Fruit fly (Drosophila melanogaster) whole organism, embryonic: ENCODE data around the gene Ir25a.
A peak's percentile ranks its signal among the peaks of the same experiment; 100 is the strongest.

Experiments used
- Awh ChIP-seq: fragments of 200-800 bp; sonication (Bioruptor generic); IDR thresholded peaks from 2 replicates; pipeline ENCODE4, ENCODE4 v1.3.6; 2022; ENCODE audit warnings: missing biosample characterization, missing genetic modification characterization
- BEAF-32 ChIP-seq: fragments of 200-800 bp; sonication (Bioruptor generic); optimal IDR thresholded peaks from 3 replicates; lab custom pipeline; 2017; ENCODE audit warnings: missing biosample characterization, missing genetic modification characterization, mild to moderate bottlenecking, moderate library complexity, missing genetic modification reagents
- CG10543 ChIP-seq: fragments of 200-800 bp; sonication (Bioruptor generic); optimal IDR thresholded peaks from 3 replicates; lab custom pipeline; 2017; ENCODE audit warnings: missing biosample characterization, mild to moderate bottlenecking, missing genetic modification characterization, moderate library complexity
- CG11456 ChIP-seq: fragments of 200-800 bp; sonication (Bioruptor generic); IDR thresholded peaks from 3 replicates; pipeline ENCODE4 v1.3.6; 2022; ENCODE audit warnings: missing biosample characterization, missing genetic modification characterization
- CG12299 ChIP-seq: fragments of 200-800 bp; sonication (Bioruptor generic); optimal IDR thresholded peaks from 2 replicates; lab custom pipeline; 2018; ENCODE audit warnings: missing biosample characterization, mild to moderate bottlenecking, missing genetic modification characterization
- CG12769 ChIP-seq: fragments of 200-800 bp; sonication (Bioruptor generic); optimal IDR thresholded peaks from 2 replicates; lab custom pipeline; 2019; ENCODE audit warnings: missing biosample characterization, mild to moderate bottlenecking, missing genetic modification characterization, moderate library complexity
- CG13296 ChIP-seq: fragments of 200-800 bp; sonication (Bioruptor generic); optimal IDR thresholded peaks from 3 replicates; lab custom pipeline; 2018; ENCODE audit warnings: missing biosample characterization, mild to moderate bottlenecking, missing genetic modification characterization
- CG14710 ChIP-seq: fragments of 200-800 bp; sonication (Bioruptor generic); optimal IDR thresholded peaks from 3 replicates; lab custom pipeline; 2019; ENCODE audit warnings: missing biosample characterization, mild to moderate bottlenecking, missing genetic modification characterization, moderate library complexity
- CG15479 ChIP-seq: fragments of 200-800 bp; sonication (Bioruptor generic); optimal IDR thresholded peaks from 3 replicates; lab custom pipeline; 2019; ENCODE audit warnings: missing biosample characterization, mild to moderate bottlenecking, missing genetic modification characterization, moderate library complexity
- CG1602 ChIP-seq: fragments of 200-800 bp; sonication (Bioruptor generic); optimal IDR thresholded peaks from 3 replicates; lab custom pipeline; 2016; ENCODE audit warnings: missing biosample characterization, missing genetic modification characterization
- CG16813 ChIP-seq: fragments of 200-800 bp; sonication (Bioruptor generic); IDR thresholded peaks from 3 replicates; pipeline ENCODE4 v1.3.6; 2022; ENCODE audit warnings: missing biosample characterization, missing genetic modification characterization; ENCODE audit not compliant: partially characterized antibody
- CG1832 ChIP-seq: fragments of 200-800 bp; sonication (Bioruptor generic); optimal IDR thresholded peaks from 2 replicates; lab custom pipeline; 2017; ENCODE audit warnings: missing biosample characterization, mild to moderate bottlenecking, missing genetic modification characterization, inconsistent platforms
- CG2202 ChIP-seq: fragments of 200-800 bp; sonication (Bioruptor generic); optimal IDR thresholded peaks from 2 replicates; lab custom pipeline; 2018; ENCODE audit warnings: missing biosample characterization, mild to moderate bottlenecking, missing genetic modification characterization
- CG2889 ChIP-seq: fragments of 200-800 bp; sonication (Bioruptor generic); IDR thresholded peaks from 3 replicates; pipeline ENCODE4 v1.3.6; 2022; ENCODE audit warnings: missing biosample characterization, missing genetic modification characterization
- CG31441 ChIP-seq: fragments of 200-800 bp; sonication (Bioruptor generic); IDR thresholded peaks from 2 replicates; pipeline ENCODE4 v1.3.6; 2022; ENCODE audit warnings: missing biosample characterization, missing genetic modification characterization
- CG42726 ChIP-seq: fragments of 200-800 bp; sonication (Bioruptor generic); IDR thresholded peaks from 2 replicates; pipeline ENCODE4 v1.3.6; 2022; ENCODE audit warnings: missing biosample characterization, missing genetic modification characterization; ENCODE audit not compliant: partially characterized antibody
- CG6175 ChIP-seq: fragments of 200-800 bp; sonication (Bioruptor generic); IDR thresholded peaks from 3 replicates; pipeline ENCODE4 v1.3.6; 2022; ENCODE audit warnings: missing biosample characterization, missing genetic modification characterization
- CG6254 ChIP-seq: fragments of 200-800 bp; sonication (Bioruptor generic); optimal IDR thresholded peaks from 3 replicates; lab custom pipeline; 2017; ENCODE audit warnings: mild to moderate bottlenecking, missing biosample characterization, missing genetic modification reagents, missing genetic modification characterization
- CG7963 ChIP-seq: fragments of 200-800 bp; sonication (Bioruptor generic); IDR thresholded peaks from 3 replicates; pipeline ENCODE4 v1.3.6; 2022; ENCODE audit warnings: missing biosample characterization, missing genetic modification characterization; ENCODE audit not compliant: partially characterized antibody
- CG8281 ChIP-seq: fragments of 200-800 bp; sonication (Bioruptor generic); optimal IDR thresholded peaks from 2 replicates; lab custom pipeline; 2018; ENCODE audit warnings: missing biosample characterization, mild to moderate bottlenecking, missing genetic modification characterization, moderate library complexity
- CG8290 ChIP-seq, 3 experiments: fragments of 200-800 bp; sonication (Bioruptor generic); optimal IDR thresholded peaks; 2 replicates each; lab custom pipeline; 2016 to 2019; ENCODE audit warnings: missing biosample characterization in 3 of 3, missing genetic modification characterization in 3 of 3, mild to moderate bottlenecking in 2 of 3, moderate library complexity in 1 of 3
- CG8359 ChIP-seq: fragments of 200-800 bp; sonication (Bioruptor generic); optimal IDR thresholded peaks from 2 replicates; lab custom pipeline; 2017; ENCODE audit warnings: missing biosample characterization, mild to moderate bottlenecking, missing genetic modification characterization, borderline replicate concordance
- Dbx ChIP-seq: fragments of 200-800 bp; sonication (Bioruptor generic); IDR thresholded peaks from 3 replicates; pipeline ENCODE4 v1.3.6; 2022; ENCODE audit warnings: missing biosample characterization, missing genetic modification characterization
- Dref ChIP-seq: fragments of 200-800 bp; sonication (Bioruptor generic); IDR thresholded peaks from 2 replicates; pipeline ENCODE4 v1.3.6; 2022; ENCODE audit warnings: missing biosample characterization, missing genetic modification characterization
- HLH54F ChIP-seq: fragments of 200-800 bp; sonication (Bioruptor generic); optimal IDR thresholded peaks from 3 replicates; lab custom pipeline; 2016; ENCODE audit warnings: missing biosample characterization, missing genetic modification characterization
- Hey ChIP-seq: fragments of 200-800 bp; sonication (Bioruptor generic); optimal IDR thresholded peaks from 3 replicates; lab custom pipeline; 2018; ENCODE audit warnings: missing biosample characterization, mild to moderate bottlenecking, missing genetic modification characterization
- HmgD ChIP-seq: fragments of 200-800 bp; sonication (Bioruptor generic); optimal IDR thresholded peaks from 3 replicates; lab custom pipeline; 2016; ENCODE audit warnings: missing biosample characterization, missing genetic modification characterization
- HmgZ ChIP-seq: fragments of 200-800 bp; sonication (Bioruptor generic); optimal IDR thresholded peaks from 2 replicates; lab custom pipeline; 2018; ENCODE audit warnings: missing biosample characterization, mild to moderate bottlenecking, missing genetic modification characterization
- NFAT ChIP-seq: fragments of 200-800 bp; sonication (Bioruptor generic); IDR thresholded peaks from 2 replicates; pipeline ENCODE4 v1.3.6; 2022; ENCODE audit warnings: missing biosample characterization, missing genetic modification characterization
- NfI ChIP-seq: fragments of 200-800 bp; sonication (Bioruptor generic); optimal IDR thresholded peaks from 3 replicates; lab custom pipeline; 2018; ENCODE audit warnings: missing biosample characterization, mild to moderate bottlenecking, missing genetic modification characterization, moderate library complexity
- Oli ChIP-seq: fragments of 200-800 bp; sonication (Bioruptor generic); optimal IDR thresholded peaks from 2 replicates; lab custom pipeline; 2018; ENCODE audit warnings: missing biosample characterization, mild to moderate bottlenecking, missing genetic modification characterization, moderate library complexity
- Rfx ChIP-seq: fragments of 200-800 bp; sonication (Bioruptor generic); IDR thresholded peaks from 2 replicates; pipeline ENCODE4 v1.3.6; 2022; ENCODE audit warnings: missing biosample characterization, missing genetic modification characterization
- Scr ChIP-seq: fragments of 200-800 bp; sonication (Bioruptor generic); IDR thresholded peaks from 2 replicates; pipeline ENCODE4 v1.3.6; 2022; ENCODE audit warnings: missing biosample characterization, missing genetic modification characterization; ENCODE audit not compliant: partially characterized antibody
- Ssrp ChIP-seq: fragments of 200-800 bp; sonication (Bioruptor generic); optimal IDR thresholded peaks from 2 replicates; lab custom pipeline; 2018; ENCODE audit warnings: missing biosample characterization, mild to moderate bottlenecking, missing genetic modification characterization, moderate library complexity
- cato ChIP-seq: fragments of 200-800 bp; sonication (Bioruptor generic); optimal IDR thresholded peaks from 2 replicates; lab custom pipeline; 2016; ENCODE audit warnings: missing biosample characterization, missing genetic modification characterization, borderline replicate concordance
- ci ChIP-seq: fragments of 200-800 bp; sonication (Bioruptor generic); IDR thresholded peaks from 3 replicates; pipeline ENCODE4 v1.3.6; 2022; ENCODE audit warnings: missing biosample characterization, missing genetic modification characterization
- corto ChIP-seq: fragments of 200-800 bp; sonication (Bioruptor generic); optimal IDR thresholded peaks from 2 replicates; lab custom pipeline; 2016; ENCODE audit warnings: missing biosample characterization, mild to moderate bottlenecking, missing genetic modification characterization, moderate library complexity
- fd64A ChIP-seq: fragments of 200-800 bp; sonication (Bioruptor generic); optimal IDR thresholded peaks from 3 replicates; lab custom pipeline; 2018; ENCODE audit warnings: missing biosample characterization, mild to moderate bottlenecking, missing genetic modification characterization
- her ChIP-seq: fragments of 200-800 bp; sonication (Bioruptor generic); optimal IDR thresholded peaks from 2 replicates; lab custom pipeline; 2016; ENCODE audit warnings: missing biosample characterization, missing genetic modification characterization
- kah ChIP-seq: fragments of 200-800 bp; sonication (Bioruptor generic); optimal IDR thresholded peaks from 2 replicates; lab custom pipeline; 2018; ENCODE audit warnings: missing biosample characterization, mild to moderate bottlenecking, missing genetic modification characterization
- kni ChIP-seq: fragments of 200-800 bp; sonication (Bioruptor generic); optimal IDR thresholded peaks from 3 replicates; lab custom pipeline; 2017; ENCODE audit warnings: mild to moderate bottlenecking, missing biosample characterization, missing genetic modification reagents, missing genetic modification characterization
- lbe ChIP-seq: fragments of 200-800 bp; sonication (Bioruptor generic); optimal IDR thresholded peaks from 2 replicates; lab custom pipeline; 2016; ENCODE audit warnings: missing biosample characterization, mild to moderate bottlenecking, missing genetic modification characterization
- lov ChIP-seq, 2 experiments: fragments of 200-800 bp in 1 of 2; fragments of >200 bp in 1 of 2; sonication (Bioruptor generic) in 1 of 2; IDR thresholded peaks in 1 of 2; optimal IDR thresholded peaks in 1 of 2; 2 replicates in 1 of 2; 3 replicates in 1 of 2; pipeline versions ENCODE4 v1.3.6 to Lab custom; 2017 to 2022; ENCODE audit warnings: missing biosample characterization in 1 of 2, missing genetic modification characterization in 1 of 2
- pros ChIP-seq: fragments of 200-800 bp; sonication (Bioruptor generic); optimal IDR thresholded peaks from 3 replicates; lab custom pipeline; 2019; ENCODE audit warnings: missing biosample characterization, mild to moderate bottlenecking, missing genetic modification characterization, moderate library complexity
- scrt ChIP-seq: fragments of 200-800 bp; sonication (Bioruptor generic); optimal IDR thresholded peaks from 2 replicates; lab custom pipeline; 2018; ENCODE audit warnings: missing biosample characterization, mild to moderate bottlenecking, missing genetic modification characterization, moderate library complexity
- sd ChIP-seq: fragments of 200-800 bp; sonication (Bioruptor generic); optimal IDR thresholded peaks from 3 replicates; lab custom pipeline; 2018; ENCODE audit warnings: missing biosample characterization, mild to moderate bottlenecking, missing genetic modification characterization, moderate library complexity
- zen2 ChIP-seq: fragments of 200-800 bp; sonication (Bioruptor generic); IDR thresholded peaks from 3 replicates; pipeline ENCODE4 v1.3.6; 2022; ENCODE audit warnings: missing biosample characterization, missing genetic modification characterization; ENCODE audit not compliant: partially characterized antibody

Gene Ir25a

dm6 chr2L:4811491-4812058 lies 23.5 kb downstream of the Ir25a start (continued):
- no peak for TF ChIP-seq CG1832 (GFP tag; lab: Kevin White, UChicago)
- TF ChIP-seq CG31441 (GFP tag; lab: Robert Waterston, UW): no peak
- peak; percentile 6 for TF ChIP-seq NfI (GFP tag; lab: Kevin White, UChicago)
- no peak for TF ChIP-seq Ssrp (tag; lab: Kevin White, UChicago)
- peak; percentile 94 for TF ChIP-seq kni (GFP tag; lab: Kevin White, UChicago)
- TF ChIP-seq Dbx: peak; percentile 43; the same call in 1 of the 3 replicates
- peak; percentile 57 for TF ChIP-seq scrt (GFP tag; lab: Kevin White, UChicago)
- no peak for TF ChIP-seq CG6254
- peak; percentile 8 for TF ChIP-seq CG13296 (GFP tag; lab: Kevin White, UChicago)
- TF ChIP-seq HmgD (GFP tag; lab: Kevin White, UChicago): peak; percentile 93
- TF ChIP-seq CG14710 (tag; lab: Kevin White, UChicago): no peak
- no peak for TF ChIP-seq CG2889
- peak; percentile 80 for TF ChIP-seq kah (GFP tag; lab: Kevin White, UChicago)
- peak; percentile 75 for TF ChIP-seq HmgZ (tag; lab: Kevin White, UChicago)
- peak; percentile 60; the same call in 1 of the 3 replicates for TF ChIP-seq CG6175 (GFP tag; lab: Robert Waterston, UW)
- no peak for TF ChIP-seq CG11456 (GFP tag; lab: Robert Waterston, UW)
- 0 out of 2 replicates have a peak, but pooled peaks have one; percentile 15 for TF ChIP-seq Awh (GFP tag; lab: Robert Waterston, UW)
- peak; percentile 41 for TF ChIP-seq fd64A
- peak; percentile 44 for TF ChIP-seq Dref (GFP tag; lab: Robert Waterston, UW)
- TF ChIP-seq zen2 (GFP tag; lab: Robert Waterston, UW): peak; percentile 76
- peak; percentile 78 for TF ChIP-seq ci (GFP tag; lab: Robert Waterston, UW)
- TF ChIP-seq CG2202 (tag; lab: Kevin White, UChicago): no peak
- TF ChIP-seq CG8281: no peak
- TF ChIP-seq CG8290 (GFP tag; optimal IDR thresholded peaks at IDR 0.05; lab: Kevin White, UChicago): no peak
- peak in 1 of 2 experiments; percentile 77 for TF ChIP-seq CG8290 (tag; optimal IDR thresholded peaks at IDR 0.05; lab: Kevin White, UChicago)
- peak; percentile 50 for TF ChIP-seq her (GFP tag; lab: Kevin White, UChicago)
- peak; percentile 8 for TF ChIP-seq Hey (tag; lab: Kevin White, UChicago)
- peak; percentile 99 for TF ChIP-seq CG12769 (tag; lab: Kevin White, UChicago)
- TF ChIP-seq Oli (tag; lab: Kevin White, UChicago): no peak
- TF ChIP-seq CG15479 (GFP tag; lab: Kevin White, UChicago): no peak
- no peak for TF ChIP-seq CG1602
- TF ChIP-seq NFAT (GFP tag; lab: Robert Waterston, UW): peak; percentile 32; the same call in 1 of the 2 replicates
- peak; percentile 70 for TF ChIP-seq CG16813 (GFP tag; lab: Robert Waterston, UW)
- TF ChIP-seq lbe (GFP tag; lab: Kevin White, UChicago): peak; percentile 17
- peak; percentile 71 for TF ChIP-seq BEAF-32 (GFP tag; lab: Kevin White, UChicago)
- TF ChIP-seq lov (optimal IDR thresholded peaks at IDR 0.05; lab: Kevin White, UChicago): no peak
- 0 out of 3 replicates have a peak, but pooled peaks have one; percentile 58 for TF ChIP-seq lov (GFP tag; IDR thresholded peaks at IDR 0.05; lab: Robert Waterston, UW)
- no peak for TF ChIP-seq CG8359
- TF ChIP-seq CG42726 (GFP tag; lab: Robert Waterston, UW): peak; percentile 76
- TF ChIP-seq Rfx (GFP tag; lab: Robert Waterston, UW): peak; percentile 4
- TF ChIP-seq CG12299: peak; percentile 4
- peak; percentile 95 for TF ChIP-seq CG10543 (GFP tag; lab: Kevin White, UChicago)
- peak; percentile 72 for TF ChIP-seq Scr (GFP tag; lab: Robert Waterston, UW)
- peak; percentile 80 for TF ChIP-seq corto (GFP tag; lab: Kevin White, UChicago)
- TF ChIP-seq HLH54F (GFP tag; lab: Kevin White, UChicago): no peak
- TF ChIP-seq pros (GFP tag; lab: Kevin White, UChicago): peak; percentile 15
- peak; percentile 71 for TF ChIP-seq CG7963 (GFP tag; lab: Robert Waterston, UW)
- no peak for TF ChIP-seq cato (GFP tag; lab: Kevin White, UChicago)
- peak; percentile 82 for TF ChIP-seq sd (tag; lab: Kevin White, UChicago)
